Worm (Caenorhabditis elegans) whole organism, L2 larva: Measurements from ENCODE around the gene ZK507.1.
A peak's percentile ranks its signal among the peaks of the same experiment; 100 is the strongest.

Experiments
- C34F6.9 ChIP-seq: fragments of 150-350 bp; optimal IDR thresholded peaks from 2 replicates; lab custom pipeline; 2014; ENCODE audit warnings: missing biosample characterization, missing genetic modification characterization
- F13H6.1 ChIP-seq: sonication (generic microtip); optimal IDR thresholded peaks from 2 replicates; lab custom pipeline; 2016; ENCODE audit warnings: missing genetic modification characterization, missing compliant biosample characterization
- R02D3.7 ChIP-seq: fragments of 150-350 bp; optimal IDR thresholded peaks from 2 replicates; lab custom pipeline; 2014; ENCODE audit warnings: missing biosample characterization, missing genetic modification characterization
- alr-1 ChIP-seq: fragments of 150-350 bp; optimal IDR thresholded peaks from 2 replicates; lab custom pipeline; 2014; ENCODE audit warnings: missing biosample characterization, missing genetic modification characterization
- aly-2 ChIP-seq: fragments of 150-350 bp; optimal IDR thresholded peaks from 2 replicates; lab custom pipeline; 2014; ENCODE audit warnings: missing biosample characterization, missing genetic modification characterization
- ama-1 ChIP-seq: fragments of 150-350 bp; optimal IDR thresholded peaks from 2 replicates; lab custom pipeline; 2018; ENCODE audit warnings: inconsistent platforms
- blmp-1 ChIP-seq: sonication (generic microtip); optimal IDR thresholded peaks from 2 replicates; lab custom pipeline; 2017; ENCODE audit warnings: missing genetic modification characterization, mild to moderate bottlenecking, missing compliant biosample characterization, antibody characterized with exemption, moderate library complexity; ENCODE audit not compliant: insufficient read depth
- ceh-16 ChIP-seq: fragments of 150-350 bp; optimal IDR thresholded peaks from 2 replicates; lab custom pipeline; 2014; ENCODE audit warnings: missing biosample characterization, missing genetic modification characterization
- ceh-82 ChIP-seq: fragments of 150-350 bp; optimal IDR thresholded peaks from 2 replicates; lab custom pipeline; 2014; ENCODE audit warnings: missing biosample characterization, missing genetic modification characterization
- crh-2 ChIP-seq: sonication (generic microtip); optimal IDR thresholded peaks from 2 replicates; lab custom pipeline; 2017; ENCODE audit warnings: missing biosample characterization, missing genetic modification characterization
- dmd-4 ChIP-seq: sonication (generic microtip); optimal IDR thresholded peaks from 2 replicates; lab custom pipeline; 2017; ENCODE audit warnings: missing biosample characterization, missing genetic modification characterization
- egl-27 ChIP-seq: sonication (generic microtip); optimal IDR thresholded peaks from 3 replicates; lab custom pipeline; 2017; ENCODE audit warnings: missing biosample characterization, missing genetic modification reagents, missing genetic modification characterization
- elt-1 ChIP-seq: fragments of 150-350 bp; optimal IDR thresholded peaks from 2 replicates; lab custom pipeline; 2014; ENCODE audit warnings: missing biosample characterization, missing genetic modification characterization
- fos-1 ChIP-seq: fragments of 150-350 bp; optimal IDR thresholded peaks from 2 replicates; lab custom pipeline; 2014; ENCODE audit warnings: missing biosample characterization, missing genetic modification characterization
- gmeb-1 ChIP-seq: fragments of 150-350 bp; optimal IDR thresholded peaks from 2 replicates; lab custom pipeline; 2014; ENCODE audit warnings: missing biosample characterization, missing genetic modification characterization
- lin-13 ChIP-seq: fragments of 150-350 bp; optimal IDR thresholded peaks from 2 replicates; lab custom pipeline; 2014; ENCODE audit warnings: missing biosample characterization, missing genetic modification reagents, missing genetic modification characterization
- lin-39 ChIP-seq: fragments of 150-350 bp; optimal IDR thresholded peaks from 2 replicates; lab custom pipeline; 2014; ENCODE audit warnings: missing biosample characterization, missing genetic modification reagents, missing genetic modification characterization
- lsy-2 ChIP-seq, 2 experiments: fragments of 150-350 bp in 1 of 2; sonication (generic microtip) in 1 of 2; optimal IDR thresholded peaks; 2 replicates each; lab custom pipeline; 2014 to 2017; ENCODE audit warnings: missing biosample characterization in 2 of 2, missing genetic modification characterization in 2 of 2
- mab-5 ChIP-seq: fragments of 150-350 bp; optimal IDR thresholded peaks from 2 replicates; lab custom pipeline; 2014; ENCODE audit warnings: missing biosample characterization, missing genetic modification characterization
- mdl-1 ChIP-seq, 2 experiments: fragments of 150-350 bp in 1 of 2; sonication (generic microtip) in 1 of 2; optimal IDR thresholded peaks; 2 replicates each; lab custom pipeline; 2017; ENCODE audit warnings: missing biosample characterization in 2 of 2, missing genetic modification characterization in 2 of 2
- nhr-10 ChIP-seq: sonication (generic microtip); optimal IDR thresholded peaks from 2 replicates; lab custom pipeline; 2017; ENCODE audit warnings: missing biosample characterization, missing genetic modification characterization
- nhr-129 ChIP-seq: fragments of 150-350 bp; optimal IDR thresholded peaks from 2 replicates; lab custom pipeline; 2014; ENCODE audit warnings: missing biosample characterization, missing genetic modification characterization
- nhr-21 ChIP-seq: fragments of 150-350 bp; optimal IDR thresholded peaks from 2 replicates; lab custom pipeline; 2014; ENCODE audit warnings: missing biosample characterization, missing genetic modification characterization
- nhr-23 ChIP-seq: fragments of 150-350 bp; optimal IDR thresholded peaks from 2 replicates; lab custom pipeline; 2014; ENCODE audit warnings: missing biosample characterization, missing genetic modification reagents, missing genetic modification characterization
- nhr-25 ChIP-seq: fragments of 150-350 bp; sonication (generic microtip); optimal IDR thresholded peaks from 3 replicates; lab custom pipeline; 2014; ENCODE audit warnings: missing biosample characterization, missing genetic modification characterization
- nhr-77 ChIP-seq: fragments of 150-350 bp; optimal IDR thresholded peaks from 2 replicates; lab custom pipeline; 2014; ENCODE audit warnings: missing biosample characterization, missing genetic modification characterization
- peb-1 ChIP-seq: fragments of 150-350 bp; optimal IDR thresholded peaks from 2 replicates; lab custom pipeline; 2014; ENCODE audit warnings: missing biosample characterization, missing genetic modification characterization
- sma-3 ChIP-seq: sonication (generic microtip); optimal IDR thresholded peaks from 2 replicates; lab custom pipeline; 2016; ENCODE audit warnings: missing genetic modification reagents, missing genetic modification characterization, missing compliant biosample characterization
- sma-9 ChIP-seq, 2 experiments: fragments of 150-350 bp in 1 of 2; sonication (generic microtip) in 1 of 2; optimal IDR thresholded peaks; 2 replicates each; lab custom pipeline; 2014 to 2016; ENCODE audit warnings: missing genetic modification characterization in 2 of 2, mild to moderate bottlenecking in 1 of 2, missing biosample characterization in 1 of 2, missing compliant biosample characterization in 1 of 2, missing genetic modification reagents in 1 of 2, moderate library complexity in 1 of 2
- unc-39 ChIP-seq: fragments of 150-350 bp; optimal IDR thresholded peaks from 2 replicates; lab custom pipeline; 2014; ENCODE audit warnings: missing biosample characterization, missing genetic modification characterization
- unc-55 ChIP-seq: fragments of 150-350 bp; sonication (generic microtip); optimal IDR thresholded peaks from 3 replicates; lab custom pipeline; 2014; ENCODE audit warnings: missing biosample characterization, missing genetic modification reagents, missing genetic modification characterization
- unc-62 ChIP-seq: fragments of 150-350 bp; optimal IDR thresholded peaks from 2 replicates; lab custom pipeline; 2014; ENCODE audit warnings: missing biosample characterization, missing genetic modification reagents, missing genetic modification characterization
- ztf-1 ChIP-seq: fragments of 200-800 bp; sonication (Bioruptor generic); conservative IDR thresholded peaks from 2 replicates; pipeline ENCODE4 v1.3.6; 2022; ENCODE audit warnings: missing genetic modification characterization, missing compliant biosample characterization
- ztf-11 ChIP-seq: sonication (generic microtip); optimal IDR thresholded peaks from 2 replicates; lab custom pipeline; 2017; ENCODE audit warnings: missing biosample characterization, missing genetic modification characterization
- ztf-4 ChIP-seq: fragments of 150-350 bp; optimal IDR thresholded peaks from 2 replicates; lab custom pipeline; 2014; ENCODE audit warnings: missing biosample characterization, missing genetic modification characterization

The ZK507.1 gene

ce11 chrIII:9143911-9144310 is 42.8 kb upstream of the ZK507.1 start, which contains the start of gene ZK512.11:
Gene ZK512.11 (plus strand): TSS chrIII:9144211.
- no peak for TF ChIP-seq crh-2 (tag; lab: Kevin White, UChicago)
- peak; percentile 19 for TF ChIP-seq unc-55 (GFP tag; lab: Kevin White, UChicago)
- TF ChIP-seq C34F6.9 = peak; percentile 3
- TF ChIP-seq lsy-2 (tag; optimal IDR thresholded peaks at IDR 0.05; lab: Kevin White, UChicago) = peak in 1 of 2 experiments; percentile 5

- no peak for TF ChIP-seq lin-39
- TF ChIP-seq ztf-4 (tag; lab: Kevin White, UChicago) = no peak
- no peak for TF ChIP-seq peb-1 (tag; lab: Kevin White, UChicago)
- TF ChIP-seq sma-9 (GFP tag; optimal IDR thresholded peaks at IDR 0.05; lab: Kevin White, UChicago) = no peak
- no peak for TF ChIP-seq sma-9 (tag; optimal IDR thresholded peaks at IDR 0.05; lab: Kevin White, UChicago)
- no peak for TF ChIP-seq ama-1 (lab: Kevin White, UChicago)
- TF ChIP-seq nhr-25 = no peak
- no peak for TF ChIP-seq F13H6.1 (tag; lab: Kevin White, UChicago)
- no peak for TF ChIP-seq nhr-21 (tag; lab: Kevin White, UChicago)
- no peak for TF ChIP-seq R02D3.7 (tag; lab: Kevin White, UChicago)
- no peak for TF ChIP-seq C34F6.9
- no peak for TF ChIP-seq fos-1
- no peak for TF ChIP-seq elt-1 (tag; lab: Kevin White, UChicago)
- TF ChIP-seq crh-2 (tag; lab: Kevin White, UChicago) = no peak
- no peak for TF ChIP-seq unc-62 (GFP tag; lab: Kevin White, UChicago)
- TF ChIP-seq ztf-1 (GFP tag; lab: Robert Waterston, UW) = no peak
- TF ChIP-seq mab-5 (tag; lab: Kevin White, UChicago) = no peak
- no peak for TF ChIP-seq ceh-16 (tag; lab: Kevin White, UChicago)
- TF ChIP-seq blmp-1 (tag; lab: Kevin White, UChicago) = no peak
- TF ChIP-seq dmd-4 (tag; lab: Kevin White, UChicago) = no peak
These were observed 37.5 kb upstream of the ZK507.1 start, which contains the start of gene ZK512.7 for ce11 chrIII:9138601-9139000. Gene ZK512.7 (minus strand): TSS chrIII:9138701.

DNA sequence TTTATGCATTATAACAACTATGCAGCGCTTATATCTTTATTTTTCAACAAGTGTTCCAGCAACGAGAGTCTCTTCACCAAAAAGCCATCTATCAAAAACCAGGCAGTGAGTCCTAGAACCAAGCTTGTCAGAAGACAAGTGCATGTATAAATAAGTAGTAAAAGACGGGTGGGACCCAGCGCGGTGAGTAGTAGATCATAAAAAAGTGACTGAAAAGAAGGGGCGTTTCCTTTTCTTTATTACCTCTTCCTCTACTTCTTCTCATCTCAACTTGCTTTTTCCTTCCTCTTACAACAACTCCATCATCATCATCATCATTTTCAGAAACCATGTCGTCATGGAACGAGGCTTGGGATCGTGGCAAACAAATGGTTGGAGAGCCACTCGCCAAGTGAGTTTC is 35.5 kb upstream of the ZK507.1 start, which contains the start of gene eat-4:
eat-4 (plus strand) TSS at position 301 of the 400 bp plus-strand sequence.
- TF ChIP-seq unc-55 (GFP tag; lab: Kevin White, UChicago) (peak; percentile 2), crh-2 (tag; lab: Kevin White, UChicago) (no peak)
- TF ChIP-seq, all 48 proteins: peak for 1

- TF ChIP-seq ztf-4 (tag; lab: Kevin White, UChicago) = no peak
- TF ChIP-seq mdl-1 (tag; optimal IDR thresholded peaks at IDR 0.05; lab: Kevin White, UChicago) = no peak
- no peak for TF ChIP-seq nhr-129
- no peak for TF ChIP-seq alr-1 (tag; lab: Kevin White, UChicago)
- TF ChIP-seq R02D3.7 (tag; lab: Kevin White, UChicago) = no peak
- no peak for TF ChIP-seq egl-27 (tag; lab: Kevin White, UChicago)
- no peak for TF ChIP-seq ceh-82
- no peak for TF ChIP-seq unc-39 (tag; lab: Kevin White, UChicago)
- no peak for TF ChIP-seq mab-5 (tag; lab: Kevin White, UChicago)
- TF ChIP-seq nhr-10 (tag; lab: Kevin White, UChicago) = no peak
- no peak for TF ChIP-seq nhr-23 (tag; lab: Kevin White, UChicago)
- no peak for TF ChIP-seq ceh-16 (tag; lab: Kevin White, UChicago)
These were observed 29.5 kb upstream of the ZK507.1 start, which contains the start of gene ZK512.10 for ce11 chrIII:9130588-9130987. Gene ZK512.10 (plus strand): TSS chrIII:9130888.

DNA sequence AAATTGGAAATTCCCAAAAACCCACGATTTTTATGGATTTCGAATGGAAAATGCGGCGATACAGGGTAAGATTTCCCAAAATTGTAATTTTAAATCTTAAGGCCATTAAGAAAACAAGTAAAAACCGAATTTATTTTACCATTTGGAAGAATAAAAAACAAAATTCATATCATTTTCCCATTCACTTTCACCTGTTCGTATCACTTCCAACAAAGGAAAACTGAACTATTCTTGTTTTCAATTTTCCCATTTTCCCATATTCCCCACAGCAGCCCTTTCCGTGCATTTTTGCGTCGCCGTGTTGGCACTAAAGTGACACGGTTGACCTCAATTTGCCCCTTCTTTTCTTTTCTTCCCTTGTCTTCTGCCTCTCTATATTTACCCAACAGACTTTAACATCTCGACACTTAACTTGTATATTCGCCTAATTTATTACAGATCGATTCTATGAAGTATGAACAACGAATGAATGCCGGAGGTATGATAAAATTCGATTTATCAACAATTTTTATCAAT is 24.7 kb upstream of the ZK507.1 start, which contains the start of gene sec-16A.1:
sec-16A.1 (plus strand) TSS at position 51 of the 516 bp plus-strand sequence.
- TF ChIP-seq crh-2 (tag; lab: Kevin White, UChicago) (peak; percentile 23), C34F6.9 (peak; percentile 9), sma-3 (GFP tag; lab: Kevin White, UChicago) (peak; percentile 55), lin-39 (no peak), nhr-129 (peak; percentile 27), nhr-77 (tag; lab: Kevin White, UChicago) (no peak), lin-13 (no peak), ztf-11 (tag; lab: Kevin White, UChicago) (no peak), dmd-4 (tag; lab: Kevin White, UChicago) (no peak), lsy-2 (tag; optimal IDR thresholded peaks at IDR 0.05; lab: Kevin White, UChicago) (peak in 1 of 2 experiments; percentile 49), blmp-1 (tag; lab: Kevin White, UChicago) (peak; percentile 83), aly-2 (tag; lab: Kevin White, UChicago) (no peak), mab-5 (tag; lab: Kevin White, UChicago) (no peak), nhr-25 (no peak), sma-9 (GFP tag; optimal IDR thresholded peaks at IDR 0.05; lab: Kevin White, UChicago) (peak; percentile 32), sma-9 (tag; optimal IDR thresholded peaks at IDR 0.05; lab: Kevin White, UChicago) (no peak), gmeb-1 (tag; lab: Kevin White, UChicago) (peak; percentile 42)
- TF ChIP-seq, all 48 proteins: peak for 8
